Fruit fly (Drosophila melanogaster) whole organism, embryonic: ENCODE results near the gene lbl.
A peak's percentile ranks its signal among the peaks of the same experiment; 100 is the strongest.

ENCODE experiments used
- CG34376 ChIP-seq: fragments of 200-800 bp; sonication (Bioruptor generic); optimal IDR thresholded peaks from 2 replicates; lab custom pipeline; 2018; ENCODE audit warnings: missing biosample characterization, mild to moderate bottlenecking, missing genetic modification characterization
- Doc2 ChIP-seq: fragments of 200-800 bp; sonication (Bioruptor generic); IDR thresholded peaks from 2 replicates; pipeline ENCODE4 v1.3.6; 2022; ENCODE audit warnings: missing biosample characterization, missing genetic modification characterization
- Mrtf ChIP-seq: fragments of 200-800 bp; sonication (Bioruptor generic); IDR thresholded peaks from 3 replicates; pipeline ENCODE4 v1.3.6; 2022; ENCODE audit warnings: missing biosample characterization, missing genetic modification characterization
- NK7.1 ChIP-seq: fragments of 200-800 bp; sonication (Bioruptor generic); optimal IDR thresholded peaks from 3 replicates; lab custom pipeline; 2016; ENCODE audit warnings: missing biosample characterization, missing genetic modification characterization
- ash1 ChIP-seq: fragments of 200-800 bp; sonication (Bioruptor generic); optimal IDR thresholded peaks from 2 replicates; lab custom pipeline; 2018; ENCODE audit warnings: missing biosample characterization, mild to moderate bottlenecking, missing genetic modification characterization
- ci ChIP-seq: fragments of 200-800 bp; sonication (Bioruptor generic); IDR thresholded peaks from 3 replicates; pipeline ENCODE4 v1.3.6; 2022; ENCODE audit warnings: missing biosample characterization, missing genetic modification characterization
- fu2 ChIP-seq: fragments of 200-800 bp; sonication (Bioruptor generic); optimal IDR thresholded peaks from 2 replicates; lab custom pipeline; 2016; ENCODE audit warnings: missing biosample characterization, missing genetic modification characterization
- pzg ChIP-seq: fragments of 200-800 bp; sonication (Bioruptor generic); optimal IDR thresholded peaks from 3 replicates; lab custom pipeline; 2018; ENCODE audit warnings: missing biosample characterization, mild to moderate bottlenecking, missing genetic modification characterization, moderate library complexity
- shn ChIP-seq: fragments of 200-800 bp; sonication (Bioruptor generic); optimal IDR thresholded peaks from 3 replicates; lab custom pipeline; 2016; ENCODE audit warnings: missing biosample characterization, missing genetic modification characterization

DNA sequence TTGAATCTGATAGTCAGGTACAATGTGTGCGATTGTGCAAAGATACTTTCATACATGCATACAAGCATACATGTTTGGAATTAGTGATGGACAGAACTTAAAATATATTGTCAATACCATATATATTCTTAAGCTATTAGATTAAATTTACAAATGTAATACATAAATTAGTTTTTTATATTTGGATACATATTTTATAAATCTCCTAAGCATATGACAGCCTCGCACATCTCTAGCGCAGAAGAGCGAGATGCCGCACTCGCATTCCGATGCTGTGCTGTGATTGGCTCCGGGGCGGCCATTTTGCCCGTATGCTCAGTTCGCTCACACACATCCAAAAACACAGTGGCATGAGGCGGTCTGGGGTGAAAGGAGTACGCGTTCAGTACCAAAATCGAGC, 55.3 kb downstream of the lbl start, which contains the start of gene tin:
- TF ChIP-seq pzg (GFP tag; lab: Kevin White, UChicago): peak; percentile 2
- no peak for TF ChIP-seq Doc2
- TF ChIP-seq ash1 (GFP tag; lab: Kevin White, UChicago): peak; percentile 62
- TF ChIP-seq Mrtf: peak; percentile 90; the same call in 2 of the 3 replicates
- no peak for TF ChIP-seq shn (GFP tag; lab: Kevin White, UChicago)
- TF ChIP-seq CG34376 (GFP tag; lab: Kevin White, UChicago): peak; percentile 86
- peak; percentile 99 for TF ChIP-seq ci
- no peak for TF ChIP-seq NK7.1 (GFP tag; lab: Kevin White, UChicago)
- TF ChIP-seq fu2 (GFP tag; lab: Kevin White, UChicago): no peak
